Worm (Caenorhabditis elegans) whole organism, young adult: Measurements from ENCODE around the gene ZK381.62.

Experiments used
- B0019.2 ChIP-seq: fragments of 200-800 bp; sonication (Bioruptor generic); conservative IDR thresholded peaks from 2 replicates; pipeline ENCODE4 v1.3.6; 2022; ENCODE audit warnings: missing genetic modification reagents, missing genetic modification characterization, missing compliant biosample characterization
- C06A6.2 ChIP-seq: fragments of 200-800 bp; sonication (Bioruptor generic); conservative IDR thresholded peaks from 2 replicates; pipeline ENCODE4 v1.3.6; 2022; ENCODE audit warnings: missing genetic modification characterization, missing compliant biosample characterization
- F10E7.11 ChIP-seq: sonication (generic microtip); optimal IDR thresholded peaks from 2 replicates; lab custom pipeline; 2017; ENCODE audit warnings: mild to moderate bottlenecking, missing genetic modification characterization, moderate library complexity, missing compliant biosample characterization
- F33H1.4 ChIP-seq: fragments of 200-800 bp; sonication (Bioruptor generic); IDR thresholded peaks from 2 replicates; pipeline ENCODE4 v1.3.6; 2022; ENCODE audit warnings: missing genetic modification reagents, missing genetic modification characterization, missing compliant biosample characterization
- F39B2.1 ChIP-seq: fragments of 200-800 bp; sonication (Bioruptor generic); IDR thresholded peaks from 2 replicates; pipeline ENCODE4 v1.3.6; 2022; ENCODE audit warnings: missing genetic modification reagents, missing genetic modification characterization, missing compliant biosample characterization
- F55B11.4 ChIP-seq: sonication (generic microtip); optimal IDR thresholded peaks from 2 replicates; lab custom pipeline; 2016; ENCODE audit warnings: missing compliant biosample characterization, missing genetic modification characterization, borderline replicate concordance; ENCODE audit not compliant: insufficient read depth
- F57C9.4 ChIP-seq: sonication (generic microtip); optimal IDR thresholded peaks from 2 replicates; lab custom pipeline; 2017; ENCODE audit warnings: mild to moderate bottlenecking, missing genetic modification characterization, missing compliant biosample characterization
- K12H6.12 ChIP-seq: fragments of 200-800 bp; sonication (Bioruptor generic); optimal IDR thresholded peaks from 2 replicates; lab custom pipeline; 2018; ENCODE audit warnings: mild to moderate bottlenecking, missing genetic modification characterization, missing compliant biosample characterization
- T07F8.4 ChIP-seq: sonication (generic microtip); optimal IDR thresholded peaks from 2 replicates; lab custom pipeline; 2016; ENCODE audit warnings: mild to moderate bottlenecking, missing genetic modification characterization, moderate library complexity, missing compliant biosample characterization
- T26A5.8 ChIP-seq: sonication (generic microtip); optimal IDR thresholded peaks from 2 replicates; lab custom pipeline; 2016; ENCODE audit warnings: missing genetic modification characterization, missing compliant biosample characterization
- Y56A3A.18 ChIP-seq: fragments of 200-800 bp; sonication (Bioruptor generic); IDR thresholded peaks from 2 replicates; pipeline ENCODE4 v1.3.6; 2022; ENCODE audit warnings: missing genetic modification reagents, missing genetic modification characterization, missing compliant biosample characterization
- ZK185.1 ChIP-seq: sonication (generic microtip); optimal IDR thresholded peaks from 2 replicates; lab custom pipeline; 2016; ENCODE audit warnings: mild to moderate bottlenecking, missing genetic modification characterization, missing compliant biosample characterization; ENCODE audit not compliant: poor library complexity, severe bottlenecking
- aptf-2 ChIP-seq: fragments of 200-800 bp; sonication (Bioruptor generic); conservative IDR thresholded peaks from 2 replicates; pipeline ENCODE4 v1.3.6; 2022; ENCODE audit warnings: missing genetic modification reagents, missing genetic modification characterization, missing compliant biosample characterization
- aptf-3 ChIP-seq: fragments of 200-800 bp; sonication (Bioruptor generic); IDR thresholded peaks from 2 replicates; pipeline ENCODE4 v1.3.6; 2022; ENCODE audit warnings: missing genetic modification characterization, missing compliant biosample characterization
- atf-7 ChIP-seq: sonication (generic microtip); optimal IDR thresholded peaks from 2 replicates; lab custom pipeline; 2017; ENCODE audit warnings: mild to moderate bottlenecking, missing genetic modification characterization, missing compliant biosample characterization
- bed-1 ChIP-seq: fragments of 200-800 bp; sonication (Bioruptor generic); IDR thresholded peaks from 2 replicates; pipeline ENCODE4 v1.3.6; 2022; ENCODE audit warnings: missing genetic modification reagents, missing genetic modification characterization, missing compliant biosample characterization
- ccch-3 ChIP-seq: fragments of 200-800 bp; sonication (Bioruptor generic); optimal IDR thresholded peaks from 2 replicates; lab custom pipeline; 2018; ENCODE audit warnings: mild to moderate bottlenecking, missing genetic modification characterization, missing compliant biosample characterization
- egl-18 ChIP-seq: fragments of 200-800 bp; sonication (Bioruptor generic); IDR thresholded peaks from 2 replicates; pipeline ENCODE4 v1.3.6; 2022; ENCODE audit warnings: missing genetic modification reagents, missing genetic modification characterization, missing compliant biosample characterization
- egrh-3 ChIP-seq: fragments of 200-800 bp; sonication (Bioruptor generic); IDR thresholded peaks from 2 replicates; pipeline ENCODE4 v1.3.6; 2022; ENCODE audit warnings: missing genetic modification reagents, missing genetic modification characterization, missing compliant biosample characterization
- ets-4 ChIP-seq: fragments of 200-800 bp; sonication (Bioruptor generic); optimal IDR thresholded peaks from 2 replicates; lab custom pipeline; 2018; ENCODE audit warnings: mild to moderate bottlenecking, missing genetic modification characterization, missing compliant biosample characterization
- him-1 ChIP-seq: sonication (generic microtip); optimal IDR thresholded peaks from 2 replicates; lab custom pipeline; 2016; ENCODE audit warnings: missing genotype, missing genetic modification reagents, missing genetic modification characterization, missing compliant biosample characterization
- hlh-12 ChIP-seq: sonication (generic microtip); optimal IDR thresholded peaks from 2 replicates; lab custom pipeline; 2016; ENCODE audit warnings: missing genetic modification characterization, missing compliant biosample characterization
- hmg-20 ChIP-seq: fragments of 200-800 bp; sonication (Bioruptor generic); IDR thresholded peaks from 2 replicates; pipeline ENCODE4 v1.3.6; 2022; ENCODE audit warnings: missing genetic modification reagents, missing genetic modification characterization, missing compliant biosample characterization
- hsf-1 ChIP-seq: fragments of 200-800 bp; sonication (Bioruptor generic); IDR thresholded peaks from 2 replicates; pipeline ENCODE4 v1.3.6; 2022; ENCODE audit warnings: missing genetic modification reagents, missing genetic modification characterization, missing compliant biosample characterization
- lin-35 ChIP-seq, 3 experiments: fragments of 150-350 bp in 2 of 3; sonication (generic microtip) in 1 of 3; optimal IDR thresholded peaks; 2 replicates each; lab custom pipeline; 2014 to 2018; ENCODE audit warnings: missing biosample characterization in 3 of 3, missing genetic modification characterization in 3 of 3, missing genetic modification reagents in 3 of 3
- lin-40 ChIP-seq: sonication (generic microtip); optimal IDR thresholded peaks from 2 replicates; lab custom pipeline; 2016; ENCODE audit warnings: missing genetic modification characterization, mild to moderate bottlenecking, missing compliant biosample characterization, missing genotype, missing genetic modification reagents
- lin-54 ChIP-seq: fragments of 200-800 bp; sonication (Bioruptor generic); optimal IDR thresholded peaks from 2 replicates; lab custom pipeline; 2018; ENCODE audit warnings: mild to moderate bottlenecking, missing genetic modification characterization, missing compliant biosample characterization
- lsy-27 ChIP-seq: sonication (generic microtip); optimal IDR thresholded peaks from 2 replicates; lab custom pipeline; 2017; ENCODE audit warnings: missing genetic modification characterization, mild to moderate bottlenecking, missing compliant biosample characterization, antibody characterized with exemption, missing genotype, borderline replicate concordance; ENCODE audit not compliant: insufficient read depth
- madf-3 ChIP-seq: fragments of 200-800 bp; sonication (Bioruptor generic); IDR thresholded peaks from 2 replicates; pipeline ENCODE4 v1.3.6; 2022; ENCODE audit warnings: missing genetic modification reagents, missing genetic modification characterization, missing compliant biosample characterization
- mxl-1 ChIP-seq: sonication (generic microtip); optimal IDR thresholded peaks from 2 replicates; lab custom pipeline; 2016; ENCODE audit warnings: missing genetic modification characterization, missing compliant biosample characterization
- nfya-1 ChIP-seq: sonication (generic microtip); optimal IDR thresholded peaks from 2 replicates; lab custom pipeline; 2017; ENCODE audit warnings: antibody characterized with exemption, missing compliant biosample characterization, missing genetic modification characterization, borderline replicate concordance; ENCODE audit not compliant: insufficient read depth
- nfyb-1 ChIP-seq: fragments of 200-800 bp; sonication (Bioruptor generic); IDR thresholded peaks from 2 replicates; pipeline ENCODE4 v1.3.6; 2022; ENCODE audit warnings: missing genetic modification reagents, missing genetic modification characterization, missing compliant biosample characterization
- pha-4 ChIP-seq: fragments of 150-350 bp; sonication (generic microtip); optimal IDR thresholded peaks from 2 replicates; lab custom pipeline; 2014; ENCODE audit warnings: missing biosample characterization, missing genetic modification reagents, missing genetic modification characterization
- rec-8 ChIP-seq, 2 experiments: sonication (generic microtip); optimal IDR thresholded peaks; 2 replicates each; lab custom pipeline; 2016; ENCODE audit warnings: mild to moderate bottlenecking in 2 of 2, missing genetic modification characterization in 2 of 2, missing genetic modification reagents in 2 of 2, missing genotype in 2 of 2, missing biosample characterization in 1 of 2, missing compliant biosample characterization in 1 of 2, moderate library complexity in 1 of 2
- sea-2 ChIP-seq: fragments of 200-800 bp; sonication (Bioruptor generic); IDR thresholded peaks from 2 replicates; pipeline ENCODE4 v1.3.6; 2022; ENCODE audit warnings: missing genetic modification characterization, missing compliant biosample characterization
- unc-130 ChIP-seq: sonication (generic microtip); optimal IDR thresholded peaks from 2 replicates; lab custom pipeline; 2016; ENCODE audit warnings: missing genetic modification reagents, missing genetic modification characterization, missing compliant biosample characterization
- unc-62 ChIP-seq: fragments of 150-350 bp; optimal IDR thresholded peaks from 2 replicates; lab custom pipeline; 2014; ENCODE audit warnings: missing biosample characterization, missing genetic modification reagents, missing genetic modification characterization
- zfh-2 ChIP-seq: fragments of 200-800 bp; sonication (Bioruptor generic); conservative IDR thresholded peaks from 2 replicates; pipeline ENCODE4 v1.3.6; 2022; ENCODE audit warnings: missing genetic modification reagents, missing genetic modification characterization, missing compliant biosample characterization
- ztf-26 ChIP-seq: sonication (generic microtip); optimal IDR thresholded peaks from 2 replicates; lab custom pipeline; 2017; ENCODE audit warnings: missing genetic modification characterization, missing compliant biosample characterization
- ztf-3 ChIP-seq: fragments of 200-800 bp; sonication (Bioruptor generic); optimal IDR thresholded peaks from 2 replicates; lab custom pipeline; 2018; ENCODE audit warnings: mild to moderate bottlenecking, missing genetic modification characterization, missing compliant biosample characterization

ZK381.62 gene

DNA sequence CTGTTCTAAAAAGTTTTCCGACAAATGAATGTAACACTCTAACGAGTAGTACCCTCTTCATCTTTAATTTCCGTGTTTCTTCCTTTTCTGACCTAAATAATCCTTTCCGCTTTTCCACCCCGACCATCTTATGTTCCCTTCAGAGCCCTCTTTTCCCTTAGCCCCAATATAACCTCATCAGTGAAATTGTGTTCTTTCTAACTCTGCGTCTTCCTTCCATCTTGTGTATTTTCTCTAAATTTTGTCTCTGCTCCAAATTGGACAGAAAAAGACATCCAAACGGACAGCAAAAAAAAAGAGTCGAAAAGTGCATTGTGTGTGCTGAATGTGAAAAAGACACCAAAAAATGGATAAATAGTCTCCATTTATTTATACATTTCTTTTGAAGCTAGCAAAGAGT lies 11.6 kb downstream of the ZK381.62 start (continued):
- TF ChIP-seq lsy-27 (tag; lab: Kevin White, UChicago) (no peak), ztf-3 (GFP tag; lab: Kevin White, UChicago) (no peak), aptf-3 (GFP tag; lab: Robert Waterston, UW) (no peak), Y56A3A.18 (no peak), sea-2 (GFP tag; lab: Robert Waterston, UW) (no peak), nfya-1 (no peak)

DNA sequence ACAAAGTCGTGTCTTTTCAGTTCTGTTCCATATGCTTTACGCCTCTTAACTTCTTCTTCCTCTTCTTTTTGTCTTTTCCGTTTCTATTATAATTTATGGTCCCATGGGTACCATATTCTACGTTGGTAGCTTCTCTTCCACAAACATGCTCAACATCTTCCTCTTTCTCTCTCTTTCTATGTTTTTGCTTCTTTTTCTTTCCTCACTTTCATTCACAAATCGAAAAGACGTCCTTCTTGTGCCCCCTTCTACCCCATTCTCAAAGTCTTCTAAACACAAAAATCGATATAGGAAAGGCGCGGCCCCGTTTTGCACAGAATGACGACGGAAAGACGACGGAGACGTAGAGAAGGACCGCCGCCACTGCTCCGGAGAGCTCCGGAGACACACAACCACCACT lies 12.4 kb downstream of the ZK381.62 start:
- TF ChIP-seq ccch-3 (GFP tag; lab: Kevin White, UChicago): no peak
- no peak for TF ChIP-seq nfyb-1 (GFP tag; lab: Robert Waterston, UW)
- TF ChIP-seq him-1 (tag; lab: Kevin White, UChicago): no peak
- peak in 1 of 3 experiments; percentile 58 for TF ChIP-seq lin-35 (GFP tag; optimal IDR thresholded peaks at IDR 0.05; lab: Kevin White, UChicago)
- no peak for TF ChIP-seq bed-1 (GFP tag; lab: Robert Waterston, UW)
- TF ChIP-seq mxl-1 (tag; lab: Kevin White, UChicago): no peak
- TF ChIP-seq F39B2.1: no peak
- TF ChIP-seq, all 124 proteins: peak for 1

DNA sequence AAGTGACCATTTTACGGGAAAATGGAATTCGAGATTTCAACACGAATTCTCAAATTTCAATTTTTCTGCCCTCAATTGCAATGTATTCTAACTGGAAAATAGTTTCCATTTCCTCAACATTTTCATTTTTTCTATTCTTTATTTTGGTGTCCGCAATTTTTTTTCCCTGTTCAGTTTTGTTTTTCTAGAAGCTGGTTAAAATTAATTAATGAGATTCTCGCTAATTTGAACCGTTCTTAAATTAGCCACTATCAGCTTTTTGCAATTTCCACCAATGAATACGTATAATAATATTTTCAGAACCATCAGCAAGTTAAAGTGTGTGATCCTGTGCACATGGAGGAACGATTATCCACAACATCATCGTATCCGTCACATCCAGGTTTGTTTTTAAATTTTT lies 13.8 kb downstream of the ZK381.62 start, which contains the start of gene jnk-1:
jnk-1 (plus strand) TSS at position 301 of the 400 bp plus-strand sequence.
- no peak for TF ChIP-seq hmg-20 (GFP tag; lab: Robert Waterston, UW)
- no peak for TF ChIP-seq lin-54 (GFP tag; lab: Kevin White, UChicago)
- no peak for TF ChIP-seq T26A5.8 (tag; lab: Kevin White, UChicago)

DNA sequence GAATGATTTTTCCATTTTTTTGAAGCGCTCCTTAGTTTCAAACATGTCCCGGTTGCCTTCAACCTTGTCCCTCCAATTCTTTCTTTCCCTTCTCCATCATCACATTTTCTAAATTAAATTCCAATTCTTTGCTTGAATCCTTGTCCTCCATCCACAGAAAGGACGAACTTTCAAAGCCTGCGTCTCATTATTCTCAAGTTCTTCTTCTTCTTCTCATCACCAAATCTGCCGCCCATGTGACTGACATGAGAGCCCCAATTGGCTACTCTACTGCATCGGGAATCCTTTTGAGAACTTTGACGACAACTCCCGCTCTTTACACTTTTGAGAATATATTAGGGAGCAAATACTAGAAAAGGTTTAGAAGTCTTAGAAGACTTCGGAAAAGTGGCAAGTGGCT lies 14.4 kb downstream of the ZK381.62 start:
- TF ChIP-seq egl-18 (GFP tag; lab: Robert Waterston, UW): no peak
- TF ChIP-seq madf-3 (GFP tag; lab: Robert Waterston, UW): no peak
- TF ChIP-seq egrh-3: no peak
- no peak for TF ChIP-seq lin-54 (GFP tag; lab: Kevin White, UChicago)
- no peak for TF ChIP-seq ztf-26 (tag; lab: Kevin White, UChicago)
- no peak for TF ChIP-seq hsf-1 (GFP tag; lab: Robert Waterston, UW)
- no peak for TF ChIP-seq F55B11.4 (tag; lab: Kevin White, UChicago)
- TF ChIP-seq, all 124 proteins: peak for 0

DNA sequence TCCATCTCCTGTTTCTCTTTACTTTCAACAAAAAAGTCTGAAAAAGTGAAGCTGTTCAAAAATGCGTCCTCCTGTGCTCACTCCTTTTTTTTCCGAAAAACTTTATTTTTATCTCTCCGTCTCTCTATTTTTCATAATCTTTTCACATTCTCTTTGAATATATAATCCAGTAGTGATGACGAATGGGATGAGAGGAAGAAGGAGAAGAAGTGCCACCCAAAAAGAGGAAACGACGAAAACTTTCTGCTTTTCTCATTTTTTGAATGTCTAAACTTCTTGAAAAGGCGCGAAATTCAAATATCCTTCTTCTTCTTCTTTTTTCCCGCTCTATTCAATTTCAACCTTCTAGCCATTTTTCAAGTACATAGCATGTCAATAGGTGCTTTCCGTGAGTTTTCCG lies 16.4 kb downstream of the ZK381.62 start:
- TF ChIP-seq T07F8.4 (tag; lab: Kevin White, UChicago) (no peak), T26A5.8 (tag; lab: Kevin White, UChicago) (no peak), F33H1.4 (GFP tag; lab: Robert Waterston, UW) (no peak), lin-54 (GFP tag; lab: Kevin White, UChicago) (no peak), B0019.2 (no peak), atf-7 (no peak), K12H6.12 (no peak)

DNA sequence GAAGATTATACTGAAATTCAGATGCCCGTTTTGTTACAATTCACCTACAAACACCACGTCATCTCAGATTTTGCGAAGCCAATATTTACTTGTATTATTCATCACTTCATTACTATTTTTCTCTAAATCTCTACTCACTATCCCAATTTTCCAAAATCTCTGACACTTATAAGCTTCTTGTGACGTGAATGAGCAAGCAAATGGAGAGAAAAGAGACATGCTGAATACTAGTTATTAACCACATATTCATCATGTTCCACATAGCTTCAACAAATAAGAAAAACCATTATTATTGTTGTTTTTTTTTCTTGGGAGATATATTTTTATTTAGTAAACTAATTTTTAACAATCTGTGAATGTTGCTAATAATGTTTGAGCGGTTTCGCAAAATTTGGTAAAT lies 19.9 kb downstream of the ZK381.62 start:
- TF ChIP-seq pha-4: no peak
- TF ChIP-seq lin-40 (tag; lab: Kevin White, UChicago): no peak
- no peak for TF ChIP-seq unc-62 (GFP tag; lab: Kevin White, UChicago)
- no peak for TF ChIP-seq F57C9.4 (tag; lab: Kevin White, UChicago)
- no peak for TF ChIP-seq zfh-2 (GFP tag; lab: Robert Waterston, UW)
- TF ChIP-seq unc-130: no peak
- TF ChIP-seq F10E7.11 (tag; lab: Kevin White, UChicago): no peak
- no peak for TF ChIP-seq nfya-1
- no peak for TF ChIP-seq aptf-2
- no peak for TF ChIP-seq C06A6.2 (GFP tag; lab: Robert Waterston, UW)
- no peak for TF ChIP-seq ets-4
- no peak for TF ChIP-seq rec-8 (tag; optimal IDR thresholded peaks at IDR 0.05; lab: Kevin White, UChicago)
- TF ChIP-seq ZK185.1: no peak
- TF ChIP-seq aptf-3 (GFP tag; lab: Robert Waterston, UW): no peak
- no peak for TF ChIP-seq hlh-12 (tag; lab: Kevin White, UChicago)
